Worm (Caenorhabditis elegans) whole organism, L3 larva: ENCODE measurements around the gene F31E8.4.

Experiments
- egl-27 ChIP-seq: sonication (generic microtip); optimal IDR thresholded peaks from 4 replicates; lab custom pipeline; 2017; ENCODE audit warnings: missing biosample characterization, missing genetic modification reagents, missing genetic modification characterization
- elt-3 ChIP-seq, 3 experiments: fragments of 150-350 bp in 1 of 3; sonication (generic microtip) in 2 of 3; optimal IDR thresholded peaks; 2 replicates in 2 of 3; 4 replicates in 1 of 3; lab custom pipeline; 2014 to 2017; ENCODE audit warnings: missing biosample characterization in 3 of 3, missing genetic modification characterization in 3 of 3
- fkh-10 ChIP-seq: sonication (generic microtip); optimal IDR thresholded peaks from 2 replicates; lab custom pipeline; 2017; ENCODE audit warnings: missing biosample characterization, missing genetic modification reagents, missing genetic modification characterization
- jun-1 ChIP-seq: fragments of 150-350 bp; optimal IDR thresholded peaks from 2 replicates; lab custom pipeline; 2014; ENCODE audit warnings: missing biosample characterization, missing genetic modification reagents, missing genetic modification characterization
- mdl-1 ChIP-seq: fragments of 150-350 bp; optimal IDR thresholded peaks from 2 replicates; lab custom pipeline; 2014; ENCODE audit warnings: missing biosample characterization, missing genetic modification characterization
- nfya-1 ChIP-seq: sonication (generic microtip); optimal IDR thresholded peaks from 2 replicates; lab custom pipeline; 2017; ENCODE audit warnings: missing genetic modification characterization, mild to moderate bottlenecking, missing compliant biosample characterization, antibody characterized with exemption, moderate library complexity; ENCODE audit not compliant: insufficient read depth
- nhr-11 ChIP-seq: fragments of 150-350 bp; optimal IDR thresholded peaks from 2 replicates; lab custom pipeline; 2014; ENCODE audit warnings: missing biosample characterization, missing genetic modification characterization
- nhr-12 ChIP-seq: fragments of 150-350 bp; optimal IDR thresholded peaks from 2 replicates; lab custom pipeline; 2014; ENCODE audit warnings: missing biosample characterization, missing genetic modification characterization
- nhr-237 ChIP-seq: fragments of 150-350 bp; optimal IDR thresholded peaks from 2 replicates; lab custom pipeline; 2014; ENCODE audit warnings: missing biosample characterization, missing genetic modification characterization
- nhr-25 ChIP-seq: sonication (generic microtip); optimal IDR thresholded peaks from 2 replicates; lab custom pipeline; 2017; ENCODE audit warnings: missing biosample characterization, missing genetic modification characterization
- skn-1 ChIP-seq: fragments of 150-350 bp; optimal IDR thresholded peaks from 2 replicates; lab custom pipeline; 2014; ENCODE audit warnings: missing biosample characterization, missing genetic modification characterization
- unc-62 ChIP-seq: fragments of 150-350 bp; sonication (generic microtip); optimal IDR thresholded peaks from 4 replicates; lab custom pipeline; 2014; ENCODE audit warnings: missing biosample characterization, missing genetic modification reagents, missing genetic modification characterization

- no peak for TF ChIP-seq nhr-237
- no peak for TF ChIP-seq fkh-10 (GFP tag; lab: Kevin White, UChicago)
- no peak for TF ChIP-seq nhr-25 (tag; lab: Kevin White, UChicago)
- TF ChIP-seq skn-1 (tag; lab: Kevin White, UChicago), result no peak
- no peak for TF ChIP-seq elt-3 (tag; optimal IDR thresholded peaks at IDR 0.05; lab: Kevin White, UChicago)
- no peak for TF ChIP-seq mdl-1 (tag; lab: Kevin White, UChicago)
- TF ChIP-seq unc-62 (GFP tag; lab: Kevin White, UChicago), result no peak
- TF ChIP-seq nhr-11 (tag; lab: Kevin White, UChicago), result no peak
- TF ChIP-seq jun-1 (tag; lab: Kevin White, UChicago), result no peak
- no peak for TF ChIP-seq nfya-1 (tag; lab: Kevin White, UChicago)
- no peak for TF ChIP-seq egl-27 (tag; lab: Kevin White, UChicago)
- TF ChIP-seq nhr-12, result no peak
These were observed 46.8 kb upstream of the F31E8.4 start for ce11 chrII:6846723-6847122.
